Fruit fly (Drosophila melanogaster) whole organism, embryonic: ENCODE measurements around the gene Ubqn.
A peak's percentile ranks its signal among the peaks of the same experiment; 100 is the strongest.

Experiments
- B-H2 ChIP-seq: fragments of 200-800 bp; sonication (Bioruptor generic); optimal IDR thresholded peaks from 2 replicates; lab custom pipeline; 2018; ENCODE audit warnings: missing biosample characterization, mild to moderate bottlenecking, missing genetic modification characterization
- C15 ChIP-seq: fragments of 200-800 bp; sonication (Bioruptor generic); IDR thresholded peaks from 3 replicates; pipeline ENCODE4 v1.3.6; 2022; ENCODE audit warnings: missing biosample characterization, missing genetic modification characterization
- CG10147 ChIP-seq: fragments of 200-800 bp; sonication (Bioruptor generic); optimal IDR thresholded peaks from 2 replicates; lab custom pipeline; 2019; ENCODE audit warnings: missing biosample characterization, mild to moderate bottlenecking, missing genetic modification characterization, moderate library complexity
- CG10366 ChIP-seq: fragments of 200-800 bp; sonication (Bioruptor generic); IDR thresholded peaks from 2 replicates; pipeline ENCODE4 v1.3.6; 2022; ENCODE audit warnings: missing biosample characterization, missing genetic modification characterization
- CG12219 ChIP-seq: fragments of 200-800 bp; sonication (Bioruptor generic); optimal IDR thresholded peaks from 3 replicates; lab custom pipeline; 2018; ENCODE audit warnings: missing biosample characterization, mild to moderate bottlenecking, missing genetic modification characterization
- CG12744 ChIP-seq: fragments of 200-800 bp; sonication (Bioruptor generic); optimal IDR thresholded peaks from 2 replicates; lab custom pipeline; 2016; ENCODE audit warnings: missing biosample characterization, missing genetic modification characterization
- CG14965 ChIP-seq: fragments of 200-800 bp; sonication (Bioruptor generic); optimal IDR thresholded peaks from 2 replicates; lab custom pipeline; 2016; ENCODE audit warnings: missing biosample characterization, missing genetic modification characterization, borderline replicate concordance
- CG1602 ChIP-seq: fragments of 200-800 bp; sonication (Bioruptor generic); optimal IDR thresholded peaks from 3 replicates; lab custom pipeline; 2016; ENCODE audit warnings: missing biosample characterization, missing genetic modification characterization
- CG1603 ChIP-seq: fragments of 200-800 bp; sonication (Bioruptor generic); optimal IDR thresholded peaks from 2 replicates; lab custom pipeline; 2019; ENCODE audit warnings: missing biosample characterization, mild to moderate bottlenecking, missing genetic modification characterization, moderate library complexity
- CG1792 ChIP-seq: fragments of 200-800 bp; sonication (Bioruptor generic); optimal IDR thresholded peaks from 2 replicates; lab custom pipeline; 2016; ENCODE audit warnings: missing biosample characterization, missing genetic modification characterization
- CG18262 ChIP-seq: fragments of 200-800 bp; optimal IDR thresholded peaks from 3 replicates; lab custom pipeline; 2019; ENCODE audit warnings: missing biosample characterization, mild to moderate bottlenecking, missing genetic modification characterization, moderate library complexity
- CG2678 ChIP-seq: fragments of 200-800 bp; sonication (Bioruptor generic); optimal IDR thresholded peaks from 3 replicates; lab custom pipeline; 2019; ENCODE audit warnings: missing biosample characterization, mild to moderate bottlenecking, missing genetic modification characterization, moderate library complexity
- CG2712 ChIP-seq: fragments of 200-800 bp; optimal IDR thresholded peaks from 3 replicates; lab custom pipeline; 2019; ENCODE audit warnings: missing biosample characterization, mild to moderate bottlenecking, missing genetic modification characterization, moderate library complexity
- CG31365 ChIP-seq: fragments of 200-800 bp; sonication (Bioruptor generic); optimal IDR thresholded peaks from 2 replicates; lab custom pipeline; 2018; ENCODE audit warnings: missing biosample characterization, mild to moderate bottlenecking, missing genetic modification characterization
- CG32532 ChIP-seq: fragments of 200-800 bp; sonication (Bioruptor generic); IDR thresholded peaks from 2 replicates; pipeline ENCODE4 v1.3.6; 2022; ENCODE audit warnings: missing biosample characterization, missing genetic modification characterization
- CG34224 ChIP-seq: fragments of 200-800 bp; sonication (Bioruptor generic); IDR thresholded peaks from 3 replicates; pipeline ENCODE4 v1.3.6; 2022; ENCODE audit warnings: missing biosample characterization, missing genetic modification characterization; ENCODE audit not compliant: partially characterized antibody
- CG4360 ChIP-seq: fragments of 200-800 bp; sonication (Bioruptor generic); IDR thresholded peaks from 2 replicates; pipeline ENCODE4 v1.3.6; 2022; ENCODE audit warnings: missing biosample characterization, missing genetic modification characterization
- CG43689 ChIP-seq: fragments of 200-800 bp; sonication (Bioruptor generic); IDR thresholded peaks from 2 replicates; pipeline ENCODE4 v1.3.6; 2022; ENCODE audit warnings: missing biosample characterization, missing genetic modification characterization
- CG4707 ChIP-seq: fragments of 200-800 bp; sonication (Bioruptor generic); optimal IDR thresholded peaks from 2 replicates; lab custom pipeline; 2018; ENCODE audit warnings: missing biosample characterization, mild to moderate bottlenecking, missing genetic modification characterization, moderate library complexity
- CG7271 ChIP-seq: fragments of 200-800 bp; sonication (Bioruptor generic); optimal IDR thresholded peaks from 2 replicates; lab custom pipeline; 2018; ENCODE audit warnings: missing biosample characterization, mild to moderate bottlenecking, missing genetic modification characterization, moderate library complexity
- CG7745 ChIP-seq: fragments of 200-800 bp; sonication (Bioruptor generic); optimal IDR thresholded peaks from 2 replicates; lab custom pipeline; 2018; ENCODE audit warnings: missing biosample characterization, mild to moderate bottlenecking, missing genetic modification characterization, moderate library complexity
- CG7987 ChIP-seq: fragments of 200-800 bp; sonication (Bioruptor generic); optimal IDR thresholded peaks from 2 replicates; lab custom pipeline; 2018; ENCODE audit warnings: missing biosample characterization, mild to moderate bottlenecking, missing genetic modification characterization, moderate library complexity
- CG9727 ChIP-seq: fragments of 200-800 bp; sonication (Bioruptor generic); optimal IDR thresholded peaks from 3 replicates; lab custom pipeline; 2017; ENCODE audit warnings: missing biosample characterization, mild to moderate bottlenecking, missing genetic modification characterization
- CG9797 ChIP-seq: fragments of 200-800 bp; sonication (Bioruptor generic); optimal IDR thresholded peaks from 3 replicates; lab custom pipeline; 2018; ENCODE audit warnings: missing biosample characterization, mild to moderate bottlenecking, missing genetic modification characterization
- CG9876 ChIP-seq: fragments of 200-800 bp; sonication (Bioruptor generic); optimal IDR thresholded peaks from 2 replicates; lab custom pipeline; 2016; ENCODE audit warnings: missing biosample characterization, missing genetic modification characterization
- D19A ChIP-seq: fragments of 200-800 bp; optimal IDR thresholded peaks from 3 replicates; lab custom pipeline; 2019; ENCODE audit warnings: missing biosample characterization, mild to moderate bottlenecking, missing genetic modification characterization, moderate library complexity
- Dp ChIP-seq: fragments of 200-800 bp; sonication (Bioruptor generic); optimal IDR thresholded peaks from 2 replicates; lab custom pipeline; 2018; ENCODE audit warnings: missing biosample characterization, mild to moderate bottlenecking, missing genetic modification characterization, moderate library complexity
- Drgx ChIP-seq: fragments of 200-800 bp; sonication (Bioruptor generic); IDR thresholded peaks from 2 replicates; pipeline ENCODE4 v1.3.6; 2022; ENCODE audit warnings: missing biosample characterization, missing genetic modification characterization
- H15 ChIP-seq: fragments of 200-800 bp; sonication (Bioruptor generic); IDR thresholded peaks from 3 replicates; pipeline ENCODE4 v1.3.6; 2022; ENCODE audit warnings: missing biosample characterization, missing genetic modification characterization
- Hey ChIP-seq: fragments of 200-800 bp; sonication (Bioruptor generic); optimal IDR thresholded peaks from 3 replicates; lab custom pipeline; 2018; ENCODE audit warnings: missing biosample characterization, mild to moderate bottlenecking, missing genetic modification characterization
- Hmx ChIP-seq: fragments of 200-800 bp; sonication (Bioruptor generic); optimal IDR thresholded peaks from 2 replicates; lab custom pipeline; 2016; ENCODE audit warnings: missing biosample characterization, missing genetic modification characterization
- MESR4 ChIP-seq: fragments of 200-800 bp; sonication (Bioruptor generic); optimal IDR thresholded peaks from 2 replicates; lab custom pipeline; 2018; ENCODE audit warnings: missing biosample characterization, mild to moderate bottlenecking, missing genetic modification characterization, moderate library complexity
- Med ChIP-seq: fragments of 200-800 bp; sonication (Bioruptor generic); peaks from one replicate; lab custom pipeline; 2016; ENCODE audit warnings: missing biosample characterization, missing genetic modification characterization, mild to moderate bottlenecking, inconsistent platforms, moderate library complexity
- NC2α ChIP-seq: fragments of 200-800 bp; sonication (Bioruptor generic); optimal IDR thresholded peaks from 2 replicates; lab custom pipeline; 2016; ENCODE audit warnings: missing biosample characterization, missing genetic modification characterization
- Nf-YC ChIP-seq: fragments of 200-800 bp; optimal IDR thresholded peaks from 3 replicates; lab custom pipeline; 2019; ENCODE audit warnings: missing biosample characterization, mild to moderate bottlenecking, missing genetic modification characterization, moderate library complexity
- Ptx1 ChIP-seq: fragments of 200-800 bp; sonication (Bioruptor generic); IDR thresholded peaks from 2 replicates; pipeline ENCODE4 v1.3.6; 2022; ENCODE audit warnings: missing biosample characterization, missing genetic modification characterization
- Xbp1 ChIP-seq: fragments of 200-800 bp; sonication (Bioruptor generic); optimal IDR thresholded peaks from 3 replicates; lab custom pipeline; 2016; ENCODE audit warnings: missing biosample characterization, mild to moderate bottlenecking, missing genetic modification characterization
- al ChIP-seq: fragments of 200-800 bp; sonication (Bioruptor generic); IDR thresholded peaks from 2 replicates; pipeline ENCODE4 v1.3.6; 2022; ENCODE audit warnings: missing biosample characterization, missing genetic modification characterization
- amos ChIP-seq: fragments of 200-800 bp; sonication (Bioruptor generic); IDR thresholded peaks from 2 replicates; pipeline ENCODE4 v1.3.6; 2022; ENCODE audit warnings: missing biosample characterization, missing genetic modification characterization; ENCODE audit not compliant: partially characterized antibody
- fd64A ChIP-seq: fragments of 200-800 bp; sonication (Bioruptor generic); optimal IDR thresholded peaks from 3 replicates; lab custom pipeline; 2018; ENCODE audit warnings: missing biosample characterization, mild to moderate bottlenecking, missing genetic modification characterization
- gsb ChIP-seq: fragments of 200-800 bp; sonication (Bioruptor generic); IDR thresholded peaks from 2 replicates; pipeline ENCODE4 v1.3.6; 2022; ENCODE audit warnings: missing biosample characterization, missing genetic modification characterization
- gsb-n ChIP-seq: fragments of 200-800 bp; sonication (Bioruptor generic); optimal IDR thresholded peaks from 3 replicates; lab custom pipeline; 2018; ENCODE audit warnings: missing biosample characterization, mild to moderate bottlenecking, missing genetic modification characterization
- h ChIP-seq: fragments of >200 bp; optimal IDR thresholded peaks from 2 replicates; lab custom pipeline; 2017
- ind ChIP-seq: fragments of 200-800 bp; sonication (Bioruptor generic); optimal IDR thresholded peaks from 3 replicates; lab custom pipeline; 2016; ENCODE audit warnings: missing biosample characterization, missing genetic modification characterization
- pzg ChIP-seq: fragments of 200-800 bp; sonication (Bioruptor generic); optimal IDR thresholded peaks from 3 replicates; lab custom pipeline; 2018; ENCODE audit warnings: missing biosample characterization, mild to moderate bottlenecking, missing genetic modification characterization, moderate library complexity
- ro ChIP-seq: fragments of 200-800 bp; sonication (Bioruptor generic); IDR thresholded peaks from 2 replicates; pipeline ENCODE4 v1.3.6; 2022; ENCODE audit warnings: missing biosample characterization, missing genetic modification characterization
- sens ChIP-seq: fragments of 200-800 bp; sonication (Bioruptor generic); peaks from one replicate; lab custom pipeline; 2016; ENCODE audit warnings: missing biosample characterization, missing genetic modification characterization
- sob ChIP-seq: fragments of 200-800 bp; sonication (Bioruptor generic); IDR thresholded peaks from 2 replicates; pipeline ENCODE4 v1.3.6; 2022; ENCODE audit warnings: missing biosample characterization, missing genetic modification characterization
- sr ChIP-seq: fragments of 200-800 bp; sonication (Bioruptor generic); IDR thresholded peaks from 3 replicates; pipeline ENCODE4 v1.3.6; 2022; ENCODE audit warnings: missing biosample characterization, missing genetic modification characterization
- tna ChIP-seq: fragments of 200-800 bp; sonication (Bioruptor generic); IDR thresholded peaks from 2 replicates; pipeline ENCODE4 v1.3.6; 2022; ENCODE audit warnings: missing biosample characterization, missing genetic modification characterization; ENCODE audit not compliant: partially characterized antibody

Ubqn gene

dm6 chrX:19694792-19695558 is 11.4 kb downstream of the Ubqn start, which contains the start of gene CG14229 (continued):
- TF ChIP-seq tna (no peak), al (peak; percentile 27; the same call in 1 of the 2 replicates), CG32532 (GFP tag; lab: Robert Waterston, UW) (peak; percentile 39; the same call in 1 of the 2 replicates), CG1792 (GFP tag; lab: Kevin White, UChicago) (no peak), CG31365 (tag; lab: Kevin White, UChicago) (no peak), CG9797 (GFP tag; lab: Kevin White, UChicago) (peak; percentile 35), Nf-YC (peak; percentile 14), CG1603 (tag; lab: Kevin White, UChicago) (peak; percentile 9), Hey (no peak), sob (GFP tag; lab: Robert Waterston, UW) (no peak), Dp (GFP tag; lab: Kevin White, UChicago) (peak; percentile 5), Ptx1 (GFP tag; lab: Robert Waterston, UW) (peak; percentile 52), D19A (peak; percentile 75), fd64A (GFP tag; lab: Kevin White, UChicago) (no peak), CG43689 (no peak), CG2712 (tag; lab: Kevin White, UChicago) (peak; percentile 8), CG10366 (GFP tag; lab: Robert Waterston, UW) (peak; percentile 42), NC2α (no peak), CG9727 (GFP tag; lab: Kevin White, UChicago) (no peak), pzg (GFP tag; lab: Kevin White, UChicago) (peak; percentile 44), CG18262 (tag; lab: Kevin White, UChicago) (peak; percentile 8), CG1602 (no peak), h (no peak), gsb-n (no peak), CG4707 (GFP tag; lab: Kevin White, UChicago) (no peak), ro (no peak), ind (peak; percentile 26), CG7271 (no peak), CG7987 (no peak), B-H2 (GFP tag; lab: Kevin White, UChicago) (no peak), CG14965 (GFP tag; lab: Kevin White, UChicago) (no peak), CG7745 (tag; lab: Kevin White, UChicago) (no peak), H15 (GFP tag; lab: Robert Waterston, UW) (no peak), CG12744 (no peak), MESR4 (GFP tag; lab: Kevin White, UChicago) (peak; percentile 30), CG12219 (GFP tag; lab: Kevin White, UChicago) (no peak), CG10147 (no peak), gsb (GFP tag; lab: Robert Waterston, UW) (no peak), Xbp1 (GFP tag; lab: Kevin White, UChicago) (no peak), Med (peak; percentile 48), CG34224 (GFP tag; lab: Robert Waterston, UW) (no peak), sr (GFP tag; lab: Robert Waterston, UW) (no peak), C15 (GFP tag; lab: Robert Waterston, UW) (no peak), Hmx (no peak), CG2678 (tag; lab: Kevin White, UChicago) (peak; percentile 7), Drgx (GFP tag; lab: Robert Waterston, UW) (peak; percentile 29; the same call in 1 of the 2 replicates), CG4360 (no peak), amos (0 out of 2 replicates have a peak, but pooled peaks have one; percentile 16), sens (GFP tag; lab: Kevin White, UChicago) (peak; percentile 71), CG9876 (GFP tag; lab: Kevin White, UChicago) (no peak)
